Fruit fly (Drosophila melanogaster) whole organism, embryonic: ENCODE data around the gene Acp63F.

Experiments
- Aef1 ChIP-seq: fragments of 200-800 bp; sonication (Bioruptor generic); IDR thresholded peaks from 3 replicates; pipeline ENCODE4 v1.3.6; 2022; ENCODE audit warnings: missing biosample characterization, missing genetic modification characterization
- Atf3 ChIP-seq: fragments of 200-800 bp; sonication (Bioruptor generic); optimal IDR thresholded peaks from 3 replicates; lab custom pipeline; 2016; ENCODE audit warnings: missing biosample characterization, missing genetic modification characterization
- CG10147 ChIP-seq: fragments of 200-800 bp; sonication (Bioruptor generic); optimal IDR thresholded peaks from 2 replicates; lab custom pipeline; 2019; ENCODE audit warnings: missing biosample characterization, mild to moderate bottlenecking, missing genetic modification characterization, moderate library complexity
- CG10267 ChIP-seq: fragments of 200-800 bp; sonication (Bioruptor generic); optimal IDR thresholded peaks from 2 replicates; lab custom pipeline; 2018; ENCODE audit warnings: missing biosample characterization, mild to moderate bottlenecking, missing genetic modification characterization, moderate library complexity
- CG10959 ChIP-seq: fragments of 200-800 bp; sonication (Bioruptor generic); IDR thresholded peaks from 2 replicates; pipeline ENCODE4 v1.3.6; 2022; ENCODE audit warnings: missing biosample characterization, missing genetic modification characterization
- CG12942 ChIP-seq: fragments of 200-800 bp; sonication (Bioruptor generic); optimal IDR thresholded peaks from 3 replicates; lab custom pipeline; 2016; ENCODE audit warnings: missing biosample characterization, missing genetic modification characterization
- CG13775 ChIP-seq: fragments of 200-800 bp; sonication (Bioruptor generic); optimal IDR thresholded peaks from 3 replicates; lab custom pipeline; 2017; ENCODE audit warnings: missing biosample characterization, mild to moderate bottlenecking, missing genetic modification characterization
- CG14050 ChIP-seq: fragments of 200-800 bp; sonication (Bioruptor generic); IDR thresholded peaks from 3 replicates; pipeline ENCODE4 v1.3.6; 2022; ENCODE audit warnings: missing biosample characterization, missing genetic modification characterization
- CG14441 ChIP-seq: fragments of 200-800 bp; sonication (Bioruptor generic); IDR thresholded peaks from 2 replicates; pipeline ENCODE4 v1.3.6; 2022; ENCODE audit warnings: missing biosample characterization, missing genetic modification characterization
- CG15073 ChIP-seq: fragments of 200-800 bp; sonication (Bioruptor generic); optimal IDR thresholded peaks from 2 replicates; lab custom pipeline; 2016; ENCODE audit warnings: missing biosample characterization, missing genetic modification characterization
- CG17385 ChIP-seq: fragments of 200-800 bp; sonication (Bioruptor generic); optimal IDR thresholded peaks from 3 replicates; lab custom pipeline; 2018; ENCODE audit warnings: missing biosample characterization, mild to moderate bottlenecking, missing genetic modification characterization
- CG18011 ChIP-seq: fragments of 200-800 bp; sonication (Bioruptor generic); optimal IDR thresholded peaks from 2 replicates; lab custom pipeline; 2017; ENCODE audit warnings: missing biosample characterization, missing genetic modification characterization, mild to moderate bottlenecking, moderate library complexity, missing genotype
- CG1832 ChIP-seq: fragments of 200-800 bp; sonication (Bioruptor generic); optimal IDR thresholded peaks from 2 replicates; lab custom pipeline; 2017; ENCODE audit warnings: missing biosample characterization, mild to moderate bottlenecking, missing genetic modification characterization, inconsistent platforms
- CG2129 ChIP-seq: fragments of 200-800 bp; sonication (Bioruptor generic); IDR thresholded peaks from 2 replicates; pipeline ENCODE4 v1.3.6; 2022; ENCODE audit warnings: missing biosample characterization, missing genetic modification characterization; ENCODE audit not compliant: partially characterized antibody
- CG2199 ChIP-seq: fragments of 200-800 bp; sonication (Bioruptor generic); IDR thresholded peaks from 3 replicates; pipeline ENCODE4 v1.3.6; 2022; ENCODE audit warnings: missing biosample characterization, missing genetic modification characterization
- CG3163 ChIP-seq: fragments of 200-800 bp; sonication (Bioruptor generic); optimal IDR thresholded peaks from 3 replicates; lab custom pipeline; 2016; ENCODE audit warnings: missing biosample characterization, missing genetic modification characterization
- CG3281 ChIP-seq: fragments of 200-800 bp; sonication (Bioruptor generic); optimal IDR thresholded peaks from 3 replicates; lab custom pipeline; 2017; ENCODE audit warnings: missing biosample characterization, mild to moderate bottlenecking, missing genetic modification characterization
- CG34422 ChIP-seq: fragments of 200-800 bp; sonication (Bioruptor generic); IDR thresholded peaks from 3 replicates; pipeline ENCODE4 v1.3.6; 2022; ENCODE audit warnings: missing biosample characterization, missing genetic modification characterization
- CG6683 ChIP-seq: fragments of 200-800 bp; sonication (Bioruptor generic); optimal IDR thresholded peaks from 2 replicates; lab custom pipeline; 2017; ENCODE audit warnings: missing biosample characterization, mild to moderate bottlenecking, missing genetic modification characterization, missing genetic modification reagents
- CG6791 ChIP-seq: fragments of 200-800 bp; sonication (Bioruptor generic); IDR thresholded peaks from 3 replicates; pipeline ENCODE4 v1.3.6; 2022; ENCODE audit warnings: missing biosample characterization, missing genetic modification characterization; ENCODE audit not compliant: partially characterized antibody
- CG7963 ChIP-seq: fragments of 200-800 bp; sonication (Bioruptor generic); IDR thresholded peaks from 3 replicates; pipeline ENCODE4 v1.3.6; 2022; ENCODE audit warnings: missing biosample characterization, missing genetic modification characterization; ENCODE audit not compliant: partially characterized antibody
- CkIIα-i1 ChIP-seq: fragments of 200-800 bp; sonication (Bioruptor generic); IDR thresholded peaks from 2 replicates; pipeline ENCODE4 v1.3.6; 2022; ENCODE audit warnings: missing biosample characterization, missing genetic modification characterization
- Dip3 ChIP-seq: fragments of 200-800 bp; sonication (Bioruptor generic); optimal IDR thresholded peaks from 3 replicates; lab custom pipeline; 2016; ENCODE audit warnings: missing biosample characterization, missing genetic modification characterization
- Dref ChIP-seq: fragments of 200-800 bp; sonication (Bioruptor generic); IDR thresholded peaks from 2 replicates; pipeline ENCODE4 v1.3.6; 2022; ENCODE audit warnings: missing biosample characterization, missing genetic modification characterization
- E2f2 ChIP-seq: fragments of 200-800 bp; sonication (Bioruptor generic); IDR thresholded peaks from 2 replicates; pipeline ENCODE4 v1.3.6; 2022; ENCODE audit warnings: missing biosample characterization, missing genetic modification characterization
- HLH4C ChIP-seq: fragments of 200-800 bp; sonication (Bioruptor generic); IDR thresholded peaks from 3 replicates; pipeline ENCODE4 v1.3.6; 2022; ENCODE audit warnings: missing biosample characterization, missing genetic modification characterization; ENCODE audit not compliant: partially characterized antibody
- HmgD ChIP-seq: fragments of 200-800 bp; sonication (Bioruptor generic); optimal IDR thresholded peaks from 3 replicates; lab custom pipeline; 2016; ENCODE audit warnings: missing biosample characterization, missing genetic modification characterization
- Hmr ChIP-seq: fragments of 200-800 bp; sonication (Bioruptor generic); optimal IDR thresholded peaks from 3 replicates; lab custom pipeline; 2017; ENCODE audit warnings: mild to moderate bottlenecking, missing biosample characterization, missing genetic modification reagents, missing genetic modification characterization
- Hr78 ChIP-seq, 2 experiments: fragments of 200-800 bp in 1 of 2; fragments of >200 bp in 1 of 2; sonication (Bioruptor generic) in 1 of 2; optimal IDR thresholded peaks; 2 replicates each; lab custom pipeline; 2017 to 2019; ENCODE audit warnings: missing biosample characterization in 2 of 2, missing genetic modification characterization in 2 of 2, mild to moderate bottlenecking in 1 of 2, moderate library complexity in 1 of 2
- Nf-YC ChIP-seq: fragments of 200-800 bp; optimal IDR thresholded peaks from 3 replicates; lab custom pipeline; 2019; ENCODE audit warnings: missing biosample characterization, mild to moderate bottlenecking, missing genetic modification characterization, moderate library complexity
- Sry-β ChIP-seq: fragments of 200-800 bp; sonication (Bioruptor generic); optimal IDR thresholded peaks from 2 replicates; lab custom pipeline; 2018; ENCODE audit warnings: missing biosample characterization, mild to moderate bottlenecking, missing genetic modification characterization, moderate library complexity
- amos ChIP-seq: fragments of 200-800 bp; sonication (Bioruptor generic); IDR thresholded peaks from 2 replicates; pipeline ENCODE4 v1.3.6; 2022; ENCODE audit warnings: missing biosample characterization, missing genetic modification characterization; ENCODE audit not compliant: partially characterized antibody
- ase ChIP-seq: fragments of 200-800 bp; sonication (Bioruptor generic); IDR thresholded peaks from 3 replicates; pipeline ENCODE4 v1.3.6; 2022; ENCODE audit warnings: missing biosample characterization, missing genetic modification characterization
- chn ChIP-seq: fragments of 200-800 bp; sonication (Bioruptor generic); optimal IDR thresholded peaks from 2 replicates; lab custom pipeline; 2016; ENCODE audit warnings: missing biosample characterization, missing genetic modification characterization
- en ChIP-seq: fragments of 200-800 bp; sonication (Bioruptor generic); optimal IDR thresholded peaks from 2 replicates; lab custom pipeline; 2016; ENCODE audit warnings: missing biosample characterization, missing genetic modification characterization
- eyg ChIP-seq: fragments of 200-800 bp; sonication (Bioruptor generic); optimal IDR thresholded peaks from 3 replicates; lab custom pipeline; 2016; ENCODE audit warnings: missing biosample characterization, missing genetic modification characterization
- grn ChIP-seq: fragments of 200-800 bp; sonication (Bioruptor generic); optimal IDR thresholded peaks from 3 replicates; lab custom pipeline; 2017; ENCODE audit warnings: missing biosample characterization, missing genetic modification characterization
- knrl ChIP-seq: fragments of 200-800 bp; sonication (Bioruptor generic); IDR thresholded peaks from 3 replicates; pipeline ENCODE4 v1.3.6; 2022; ENCODE audit warnings: missing biosample characterization, missing genetic modification characterization; ENCODE audit not compliant: partially characterized antibody
- luna ChIP-seq: fragments of 200-800 bp; sonication (Bioruptor generic); optimal IDR thresholded peaks from 2 replicates; lab custom pipeline; 2016; ENCODE audit warnings: missing biosample characterization, missing genetic modification characterization
- mld ChIP-seq: fragments of 200-800 bp; sonication (Bioruptor generic); IDR thresholded peaks from 3 replicates; pipeline ENCODE4 v1.3.6; 2022; ENCODE audit warnings: missing biosample characterization, missing genetic modification characterization; ENCODE audit not compliant: partially characterized antibody
- p53 ChIP-seq: fragments of 200-800 bp; sonication (Bioruptor generic); optimal IDR thresholded peaks from 2 replicates; lab custom pipeline; 2016; ENCODE audit warnings: missing biosample characterization, missing genetic modification characterization
- row ChIP-seq: fragments of 200-800 bp; sonication (Bioruptor generic); IDR thresholded peaks from 3 replicates; pipeline ENCODE4 v1.3.6; 2022; ENCODE audit warnings: missing biosample characterization, missing genetic modification characterization
- run ChIP-seq: fragments of 200-800 bp; sonication (Bioruptor generic); optimal IDR thresholded peaks from 3 replicates; lab custom pipeline; 2018; ENCODE audit warnings: missing biosample characterization, mild to moderate bottlenecking, missing genetic modification characterization
- schlank ChIP-seq: fragments of 200-800 bp; sonication (Bioruptor generic); optimal IDR thresholded peaks from 2 replicates; lab custom pipeline; 2018; ENCODE audit warnings: missing biosample characterization, mild to moderate bottlenecking, missing genetic modification characterization
- sd ChIP-seq: fragments of 200-800 bp; sonication (Bioruptor generic); optimal IDR thresholded peaks from 3 replicates; lab custom pipeline; 2018; ENCODE audit warnings: missing biosample characterization, mild to moderate bottlenecking, missing genetic modification characterization, moderate library complexity
- so ChIP-seq: fragments of 200-800 bp; sonication (Bioruptor generic); IDR thresholded peaks from 3 replicates; pipeline ENCODE4 v1.3.6; 2022; ENCODE audit warnings: missing biosample characterization, missing genetic modification characterization
- sr ChIP-seq: fragments of 200-800 bp; sonication (Bioruptor generic); IDR thresholded peaks from 3 replicates; pipeline ENCODE4 v1.3.6; 2022; ENCODE audit warnings: missing biosample characterization, missing genetic modification characterization
- tio ChIP-seq: fragments of 200-800 bp; sonication (Bioruptor generic); optimal IDR thresholded peaks from 2 replicates; lab custom pipeline; 2017; ENCODE audit warnings: missing biosample characterization, missing genetic modification characterization, inconsistent platforms
- tup ChIP-seq: fragments of 200-800 bp; sonication (Bioruptor generic); optimal IDR thresholded peaks from 2 replicates; lab custom pipeline; 2016; ENCODE audit warnings: missing biosample characterization, mild to moderate bottlenecking, missing genetic modification characterization, moderate library complexity

Gene Acp63F

DNA sequence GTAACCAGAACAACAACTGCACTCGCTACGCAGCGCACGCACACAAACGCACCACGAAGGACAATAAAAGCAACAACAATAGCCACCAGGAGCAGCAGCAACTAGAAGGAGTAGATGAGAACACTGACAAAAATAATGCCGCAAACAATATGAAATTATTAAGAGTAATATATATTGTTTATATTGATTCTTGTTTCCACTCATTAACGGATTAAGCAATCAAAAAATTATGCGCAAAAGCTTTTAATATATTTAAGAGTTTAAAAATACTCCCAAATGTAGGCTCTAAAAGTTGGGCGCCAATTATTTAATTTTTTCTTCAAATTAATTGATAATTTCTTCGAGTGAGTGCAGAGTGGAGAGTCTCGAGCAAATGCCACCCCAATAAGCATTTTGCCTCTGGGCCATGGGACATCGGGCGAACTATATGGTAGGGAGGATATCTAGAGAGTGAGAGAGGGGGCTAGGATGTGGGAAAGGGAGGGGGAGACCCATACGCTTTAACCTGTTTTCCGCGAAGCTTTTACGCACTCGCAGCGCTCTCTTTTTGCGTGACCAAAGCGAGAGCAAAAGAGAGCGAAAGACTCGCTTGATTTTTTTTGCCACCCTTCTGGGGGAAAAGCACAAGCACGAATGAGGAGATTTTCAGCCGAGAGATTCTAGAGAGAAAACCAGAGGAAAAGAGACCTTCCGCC is 8.8 kb upstream of the Acp63F start, which contains the start of gene Rdh (continued):
- TF ChIP-seq knrl (GFP tag; lab: Robert Waterston, UW) (no peak), Nf-YC (tag; lab: Kevin White, UChicago) (peak; percentile 74), CG7963 (GFP tag; lab: Robert Waterston, UW) (no peak), run (tag; lab: Kevin White, UChicago) (peak; percentile 57), row (peak; percentile 90), Dip3 (GFP tag; lab: Kevin White, UChicago) (peak; percentile 32), CG34422 (GFP tag; lab: Robert Waterston, UW) (peak; percentile 34; the same call in 2 of the 3 replicates), CG3163 (GFP tag; lab: Kevin White, UChicago) (peak; percentile 10), tup (GFP tag; lab: Kevin White, UChicago) (peak; percentile 41), mld (GFP tag; lab: Robert Waterston, UW) (no peak), CG14050 (GFP tag; lab: Robert Waterston, UW) (peak; percentile 53; the same call in 2 of the 3 replicates), schlank (tag; lab: Kevin White, UChicago) (peak; percentile 51), Hr78 (GFP tag; optimal IDR thresholded peaks at IDR 0.05; lab: Kevin White, UChicago) (no peak), HLH4C (GFP tag; lab: Robert Waterston, UW) (no peak), E2f2 (GFP tag; lab: Robert Waterston, UW) (peak; percentile 47; the same call in 1 of the 2 replicates), en (GFP tag; lab: Kevin White, UChicago) (no peak), eyg (no peak), CG15073 (no peak), p53 (GFP tag; lab: Kevin White, UChicago) (no peak), ase (GFP tag; lab: Robert Waterston, UW) (0 out of 3 replicates have a peak, but pooled peaks have one; percentile 54), luna (GFP tag; lab: Kevin White, UChicago) (no peak), so (GFP tag; lab: Robert Waterston, UW) (peak; percentile 70; the same call in 1 of the 3 replicates), amos (GFP tag; lab: Robert Waterston, UW) (no peak), CG10267 (tag; lab: Kevin White, UChicago) (peak; percentile 80), CG14441 (peak; percentile 61), CG10147 (GFP tag; lab: Kevin White, UChicago) (peak; percentile 89), CG3281 (GFP tag; lab: Kevin White, UChicago) (peak; percentile 87), Hmr (GFP tag; lab: Kevin White, UChicago) (peak; percentile 93), HmgD (GFP tag; lab: Kevin White, UChicago) (no peak), CG1832 (no peak), tio (GFP tag; lab: Kevin White, UChicago) (peak; percentile 70), CG2199 (GFP tag; lab: Robert Waterston, UW) (no peak), CG6791 (GFP tag; lab: Robert Waterston, UW) (no peak), CG17385 (peak; percentile 81), CG12942 (peak; percentile 41), sd (tag; lab: Kevin White, UChicago) (peak; percentile 39), CG2129 (GFP tag; lab: Robert Waterston, UW) (no peak), chn (GFP tag; lab: Kevin White, UChicago) (peak; percentile 34), CG18011 (GFP tag; lab: Kevin White, UChicago) (peak; percentile 29), Atf3 (no peak), Sry-β (GFP tag; lab: Kevin White, UChicago) (no peak), CG6683 (peak; percentile 86), Aef1 (GFP tag; lab: Robert Waterston, UW) (peak; percentile 62), CG13775 (GFP tag; lab: Kevin White, UChicago) (peak; percentile 82), Dref (GFP tag; lab: Robert Waterston, UW) (no peak), CG10959 (GFP tag; lab: Robert Waterston, UW) (0 out of 2 replicates have a peak, but pooled peaks have one; percentile 12), CkIIα-i1 (no peak), sr (no peak), grn (GFP tag; lab: Kevin White, UChicago) (no peak)
